Fruit fly (Drosophila melanogaster): ENCODE data around the gene nyo.

Gene nyo

DNA sequence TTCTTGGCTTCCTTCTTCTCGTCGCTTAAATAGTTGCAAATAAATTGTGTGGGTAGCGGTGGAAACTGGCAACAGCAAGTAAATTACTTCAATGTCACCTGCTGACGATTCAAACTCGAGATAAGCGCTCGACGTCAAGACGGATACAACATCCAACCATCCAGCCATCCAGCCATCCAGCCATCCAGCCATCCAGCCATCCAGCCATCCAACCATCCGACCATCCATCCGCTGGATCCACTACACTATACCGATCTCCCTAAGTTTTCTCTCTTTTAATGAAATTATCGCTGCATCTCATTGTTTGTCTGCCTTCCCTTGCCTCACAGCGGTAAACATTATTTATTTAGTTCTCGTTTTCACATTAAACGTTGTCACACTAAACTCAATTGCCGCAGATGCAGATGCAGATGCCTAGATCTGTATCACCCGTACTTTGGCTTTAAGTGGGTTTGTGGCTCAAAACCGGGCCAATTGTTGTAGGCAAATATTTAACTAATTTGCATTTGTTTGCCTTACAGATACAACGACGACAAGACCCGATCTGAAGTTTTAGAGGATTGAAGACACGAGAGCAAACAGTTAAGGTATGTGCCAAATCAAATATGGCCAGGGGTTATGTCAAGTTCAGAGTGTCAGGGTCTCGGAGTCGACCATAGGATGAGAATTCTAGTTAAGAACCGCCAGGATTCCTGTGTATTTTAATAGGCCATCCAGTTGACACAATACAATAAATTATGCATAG, 6.1 kb downstream of the nyo start (continued):
- TF ChIP-seq tio (GFP tag; optimal IDR thresholded peaks at IDR 0.05) (no peak), CG1792 (GFP tag; optimal IDR thresholded peaks at IDR 0.05) (no peak), Med (GFP tag) (no peak), CG10274 (GFP tag; optimal IDR thresholded peaks at IDR 0.05) (no peak), kay (GFP tag; optimal IDR thresholded peaks at IDR 0.05) (no peak), CG18764 (GFP tag; optimal IDR thresholded peaks at IDR 0.05) (no peak), gem (tag; optimal IDR thresholded peaks at IDR 0.05) (peak; percentile 20), prd (optimal IDR thresholded peaks at IDR 0.05) (no peak), prd (GFP tag; IDR thresholded peaks at IDR 0.05) (no peak), pzg (GFP tag; optimal IDR thresholded peaks at IDR 0.05) (no peak), disco-r (GFP tag; optimal IDR thresholded peaks at IDR 0.05) (no peak), z (GFP tag; IDR thresholded peaks at IDR 0.05) (no peak), ken (GFP tag; IDR thresholded peaks at IDR 0.05) (no peak), oc (tag; optimal IDR thresholded peaks at IDR 0.05) (no peak), slp2 (GFP tag; optimal IDR thresholded peaks at IDR 0.05) (no peak), pan (optimal IDR thresholded peaks at IDR 0.05) (no peak), pan (GFP tag; optimal IDR thresholded peaks at IDR 0.05 in 1 of 2, IDR thresholded peaks at IDR 0.05 in 1 of 2) (no peak), Vsx1 (GFP tag; optimal IDR thresholded peaks at IDR 0.05) (no peak), BEAF-32 (GFP tag; optimal IDR thresholded peaks at IDR 0.05) (no peak), CG15696 (tag; optimal IDR thresholded peaks at IDR 0.05) (peak; percentile 63), Dref (GFP tag; IDR thresholded peaks at IDR 0.05) (no peak), Gug (GFP tag; IDR thresholded peaks at IDR 0.05) (no peak), CG2712 (tag; optimal IDR thresholded peaks at IDR 0.05) (peak; percentile 8), CG12391 (tag; optimal IDR thresholded peaks at IDR 0.05) (no peak), Max (GFP tag; optimal IDR thresholded peaks at IDR 0.05) (no peak), odd (GFP tag; optimal IDR thresholded peaks at IDR 0.05) (peak; percentile 24), Hey (tag; optimal IDR thresholded peaks at IDR 0.05) (no peak), CG13424 (tag; optimal IDR thresholded peaks at IDR 0.05) (no peak), CG4328 (GFP tag; optimal IDR thresholded peaks at IDR 0.05) (no peak), CG18476 (GFP tag; optimal IDR thresholded peaks at IDR 0.05) (no peak), Mrtf (GFP tag; IDR thresholded peaks at IDR 0.05) (no peak), CG16779 (GFP tag; IDR thresholded peaks at IDR 0.05) (no peak), CG13894 (tag; optimal IDR thresholded peaks at IDR 0.05) (no peak), nerfin-1 (tag; optimal IDR thresholded peaks at IDR 0.05) (peak; percentile 20), CG2875 (GFP tag; optimal IDR thresholded peaks at IDR 0.05) (peak; percentile 29), E2f1 (GFP tag; IDR thresholded peaks at IDR 0.05) (no peak), CG10654 (GFP tag; optimal IDR thresholded peaks at IDR 0.05) (no peak), Xbp1 (GFP tag; optimal IDR thresholded peaks at IDR 0.05) (no peak), CG2120 (GFP tag; optimal IDR thresholded peaks at IDR 0.05) (no peak), Xrp1 (GFP tag; IDR thresholded peaks at IDR 0.05) (peak; percentile 40; the same call in 1 of the 2 replicates), Drgx (GFP tag; IDR thresholded peaks at IDR 0.05) (no peak), eyg (GFP tag; optimal IDR thresholded peaks at IDR 0.05) (no peak), Dip2 (GFP tag; IDR thresholded peaks at IDR 0.05) (no peak), CG1602 (GFP tag; optimal IDR thresholded peaks at IDR 0.05) (no peak), caup (GFP tag; optimal IDR thresholded peaks at IDR 0.05; ENCODE audit: severe bottlenecking) (no peak), so (GFP tag; IDR thresholded peaks at IDR 0.05) (no peak), CG3847 (GFP tag; IDR thresholded peaks at IDR 0.05) (no peak), CG34224 (GFP tag; IDR thresholded peaks at IDR 0.05; ENCODE audit: partially characterized antibody) (no peak), Ets97D (GFP tag; optimal IDR thresholded peaks at IDR 0.05) (no peak), hbn (GFP tag; IDR thresholded peaks at IDR 0.05; ENCODE audit: partially characterized antibody) (no peak), Abd-B (GFP tag; optimal IDR thresholded peaks at IDR 0.05) (no peak)

Data from whole organism, embryonic.